Fruit fly (Drosophila melanogaster): ENCODE results near the gene Ggamma30A.

Ggamma30A gene

DNA sequence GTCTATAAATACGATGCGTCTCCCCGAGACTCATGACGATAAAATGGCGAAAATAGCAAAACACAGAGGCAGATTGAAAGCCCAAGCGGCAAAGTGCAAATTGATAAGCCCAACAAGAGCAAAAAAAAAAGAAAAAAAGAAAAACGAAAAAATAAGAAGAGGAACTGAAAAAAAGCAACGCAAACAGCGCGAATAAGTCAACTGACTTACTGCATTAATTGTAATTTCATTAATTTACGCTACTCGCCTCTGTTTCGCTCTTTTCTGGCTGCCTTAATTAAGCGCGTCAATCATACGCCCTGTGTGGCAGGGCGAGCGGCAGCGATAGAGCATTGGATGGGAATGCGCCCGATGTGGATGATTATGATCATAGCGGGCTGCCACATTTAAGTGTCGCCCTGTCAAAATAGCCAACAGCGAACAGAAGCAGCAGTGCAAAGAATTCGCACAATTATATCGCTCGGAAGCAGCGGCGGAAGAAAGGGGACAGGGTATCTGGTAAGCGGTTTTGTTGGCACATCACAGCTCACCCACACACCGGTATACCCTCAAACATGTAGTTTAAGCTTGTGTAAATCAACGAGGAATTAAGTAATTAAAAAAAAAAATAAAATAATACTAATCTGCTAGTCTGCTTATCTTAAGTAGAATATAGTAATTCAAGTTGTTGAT, 24.5 kb upstream of the Ggamma30A start (continued):
- TF ChIP-seq CG14441 (GFP tag; IDR thresholded peaks at IDR 0.05) (peak; percentile 47), Hey (tag; optimal IDR thresholded peaks at IDR 0.05) (no peak), Rfx (GFP tag; IDR thresholded peaks at IDR 0.05) (peak; percentile 44; the same call in 1 of the 2 replicates), CG9876 (GFP tag; optimal IDR thresholded peaks at IDR 0.05) (no peak), CG31441 (GFP tag; IDR thresholded peaks at IDR 0.05) (no peak), CG7372 (GFP tag; IDR thresholded peaks at IDR 0.05) (peak; percentile 48; the same call in 1 of the 2 replicates), HLHmδ (GFP tag; optimal IDR thresholded peaks at IDR 0.05) (no peak), Adf1 (GFP tag; IDR thresholded peaks at IDR 0.05) (no peak), tio (GFP tag; optimal IDR thresholded peaks at IDR 0.05) (no peak), maf-S (GFP tag; optimal IDR thresholded peaks at IDR 0.05) (no peak), CG10979 (tag; optimal IDR thresholded peaks at IDR 0.05) (no peak), pita (GFP tag; optimal IDR thresholded peaks at IDR 0.05) (no peak), CG17385 (GFP tag; optimal IDR thresholded peaks at IDR 0.05) (no peak), Ptx1 (GFP tag; IDR thresholded peaks at IDR 0.05) (peak; percentile 33; the same call in 1 of the 2 replicates), CHES-1-like (GFP tag; optimal IDR thresholded peaks at IDR 0.05) (no peak), sqz (GFP tag; optimal IDR thresholded peaks at IDR 0.05) (no peak), slou (GFP tag; optimal IDR thresholded peaks at IDR 0.05) (no peak), esg (GFP tag; conservative IDR thresholded peaks at IDR 0.05) (0 out of 2 replicates have a peak, but pooled peaks have one; percentile 15), CG6683 (GFP tag; optimal IDR thresholded peaks at IDR 0.05) (no peak), row (GFP tag; IDR thresholded peaks at IDR 0.05) (peak; percentile 40; the same call in 1 of the 3 replicates), CG7357 (GFP tag; IDR thresholded peaks at IDR 0.05) (no peak), Aef1 (GFP tag; IDR thresholded peaks at IDR 0.05) (no peak), CG10959 (GFP tag; IDR thresholded peaks at IDR 0.05) (no peak), CG3726 (GFP tag; IDR thresholded peaks at IDR 0.05) (no peak), Hmr (GFP tag; optimal IDR thresholded peaks at IDR 0.05) (peak; percentile 16), B-H2 (GFP tag; optimal IDR thresholded peaks at IDR 0.05) (peak; percentile 9), Myb (GFP tag; optimal IDR thresholded peaks at IDR 0.05) (no peak), Fer3 (tag; optimal IDR thresholded peaks at IDR 0.05) (no peak), CG43689 (GFP tag; IDR thresholded peaks at IDR 0.05) (no peak), Ets65A (GFP tag) (peak; percentile 66), sens-2 (GFP tag; IDR thresholded peaks at IDR 0.05) (no peak), CG14014 (GFP tag; IDR thresholded peaks at IDR 0.05) (0 out of 2 replicates have a peak, but pooled peaks have one; percentile 11), NK7.1 (GFP tag; optimal IDR thresholded peaks at IDR 0.05) (no peak), CG11093 (GFP tag; IDR thresholded peaks at IDR 0.05) (0 out of 3 replicates have a peak, but pooled peaks have one; percentile 23), ssp (GFP tag; IDR thresholded peaks at IDR 0.05) (no peak), CG18262 (tag; optimal IDR thresholded peaks at IDR 0.05) (no peak), CG6765 (GFP tag; optimal IDR thresholded peaks at IDR 0.05) (no peak), ato (GFP tag; IDR thresholded peaks at IDR 0.05; ENCODE audit: partially characterized antibody) (no peak), CG7556 (GFP tag; optimal IDR thresholded peaks at IDR 0.05) (no peak), cg (GFP tag; optimal IDR thresholded peaks at IDR 0.05) (no peak), CG13894 (tag; optimal IDR thresholded peaks at IDR 0.05) (no peak), chm (GFP tag; IDR thresholded peaks at IDR 0.05) (no peak), ara (GFP tag; IDR thresholded peaks at IDR 0.05) (no peak), ken (GFP tag; IDR thresholded peaks at IDR 0.05) (no peak), CG12299 (tag; optimal IDR thresholded peaks at IDR 0.05) (no peak), CG11247 (GFP tag; IDR thresholded peaks at IDR 0.05) (0 out of 2 replicates have a peak, but pooled peaks have one; percentile 15), MTF-1 (GFP tag; optimal IDR thresholded peaks at IDR 0.05; ENCODE audit: borderline replicate concordance) (no peak), dysf (GFP tag; IDR thresholded peaks at IDR 0.05) (peak; percentile 53; the same call in 2 of the 3 replicates), pnt (GFP tag; optimal IDR thresholded peaks at IDR 0.05) (no peak), slbo (GFP tag; IDR thresholded peaks at IDR 0.05) (0 out of 2 replicates have a peak, but pooled peaks have one; percentile 36), CG11695 (GFP tag; IDR thresholded peaks at IDR 0.05) (no peak)
